Fruit fly (Drosophila melanogaster) whole organism, embryonic: ENCODE results near the gene CG43355.

Source experiments
- Awh ChIP-seq: fragments of 200-800 bp; sonication (Bioruptor generic); IDR thresholded peaks from 2 replicates; pipeline ENCODE4, ENCODE4 v1.3.6; 2022; ENCODE audit warnings: missing biosample characterization, missing genetic modification characterization
- CG11723 ChIP-seq: fragments of 200-800 bp; sonication (Bioruptor generic); optimal IDR thresholded peaks from 2 replicates; lab custom pipeline; 2017; ENCODE audit warnings: missing biosample characterization, mild to moderate bottlenecking, missing genetic modification characterization
- CG12219 ChIP-seq: fragments of 200-800 bp; sonication (Bioruptor generic); optimal IDR thresholded peaks from 3 replicates; lab custom pipeline; 2018; ENCODE audit warnings: missing biosample characterization, mild to moderate bottlenecking, missing genetic modification characterization
- CG12942 ChIP-seq: fragments of 200-800 bp; sonication (Bioruptor generic); optimal IDR thresholded peaks from 3 replicates; lab custom pipeline; 2016; ENCODE audit warnings: missing biosample characterization, missing genetic modification characterization
- CG1792 ChIP-seq: fragments of 200-800 bp; sonication (Bioruptor generic); optimal IDR thresholded peaks from 2 replicates; lab custom pipeline; 2016; ENCODE audit warnings: missing biosample characterization, missing genetic modification characterization
- CG18476 ChIP-seq: fragments of 200-800 bp; sonication (Bioruptor generic); optimal IDR thresholded peaks from 2 replicates; lab custom pipeline; 2016; ENCODE audit warnings: missing biosample characterization, mild to moderate bottlenecking, missing genetic modification characterization
- CG2129 ChIP-seq: fragments of 200-800 bp; sonication (Bioruptor generic); IDR thresholded peaks from 2 replicates; pipeline ENCODE4 v1.3.6; 2022; ENCODE audit warnings: missing biosample characterization, missing genetic modification characterization; ENCODE audit not compliant: partially characterized antibody
- CG32532 ChIP-seq: fragments of 200-800 bp; sonication (Bioruptor generic); IDR thresholded peaks from 2 replicates; pipeline ENCODE4 v1.3.6; 2022; ENCODE audit warnings: missing biosample characterization, missing genetic modification characterization
- CG33213 ChIP-seq: fragments of 200-800 bp; sonication (Bioruptor generic); optimal IDR thresholded peaks from 3 replicates; lab custom pipeline; 2016; ENCODE audit warnings: missing biosample characterization, missing genetic modification characterization
- CG42726 ChIP-seq: fragments of 200-800 bp; sonication (Bioruptor generic); IDR thresholded peaks from 2 replicates; pipeline ENCODE4 v1.3.6; 2022; ENCODE audit warnings: missing biosample characterization, missing genetic modification characterization; ENCODE audit not compliant: partially characterized antibody
- CG4360 ChIP-seq: fragments of 200-800 bp; sonication (Bioruptor generic); IDR thresholded peaks from 2 replicates; pipeline ENCODE4 v1.3.6; 2022; ENCODE audit warnings: missing biosample characterization, missing genetic modification characterization
- CG6654 ChIP-seq: fragments of 200-800 bp; sonication (Bioruptor generic); optimal IDR thresholded peaks from 2 replicates; lab custom pipeline; 2017; ENCODE audit warnings: missing biosample characterization, mild to moderate bottlenecking, missing genetic modification characterization
- CG7556 ChIP-seq: fragments of 200-800 bp; sonication (Bioruptor generic); optimal IDR thresholded peaks from 2 replicates; lab custom pipeline; 2017; ENCODE audit warnings: missing biosample characterization, mild to moderate bottlenecking, missing genetic modification characterization
- CG7786 ChIP-seq: fragments of 200-800 bp; sonication (Bioruptor generic); optimal IDR thresholded peaks from 2 replicates; lab custom pipeline; 2016; ENCODE audit warnings: missing biosample characterization, missing genetic modification characterization
- CG7987 ChIP-seq: fragments of 200-800 bp; sonication (Bioruptor generic); optimal IDR thresholded peaks from 2 replicates; lab custom pipeline; 2018; ENCODE audit warnings: missing biosample characterization, mild to moderate bottlenecking, missing genetic modification characterization, moderate library complexity
- CG8478 ChIP-seq: fragments of >200 bp; optimal IDR thresholded peaks from 2 replicates; lab custom pipeline; 2018
- Ets65A ChIP-seq: fragments of 200-800 bp; sonication (Bioruptor generic); peaks from one replicate; lab custom pipeline; 2016; ENCODE audit warnings: missing biosample characterization, missing genetic modification characterization
- HLH3B ChIP-seq: fragments of 200-800 bp; sonication (Bioruptor generic); IDR thresholded peaks from 2 replicates; pipeline ENCODE4 v1.3.6; 2022; ENCODE audit warnings: missing biosample characterization, missing genetic modification characterization
- Hr51 ChIP-seq, 2 experiments: fragments of 200-800 bp; sonication (Bioruptor generic); optimal IDR thresholded peaks; 2 replicates in 1 of 2; 3 replicates in 1 of 2; lab custom pipeline; 2016 to 2018; ENCODE audit warnings: missing biosample characterization in 2 of 2, missing genetic modification characterization in 2 of 2, mild to moderate bottlenecking in 1 of 2, moderate library complexity in 1 of 2
- Med ChIP-seq: fragments of 200-800 bp; sonication (Bioruptor generic); peaks from one replicate; lab custom pipeline; 2016; ENCODE audit warnings: missing biosample characterization, missing genetic modification characterization, mild to moderate bottlenecking, inconsistent platforms, moderate library complexity
- Meics ChIP-seq: fragments of 200-800 bp; sonication (Bioruptor generic); optimal IDR thresholded peaks from 2 replicates; lab custom pipeline; 2017; ENCODE audit warnings: missing biosample characterization, mild to moderate bottlenecking, missing genetic modification characterization
- Mrtf ChIP-seq: fragments of 200-800 bp; sonication (Bioruptor generic); IDR thresholded peaks from 3 replicates; pipeline ENCODE4 v1.3.6; 2022; ENCODE audit warnings: missing biosample characterization, missing genetic modification characterization
- NFAT ChIP-seq: fragments of 200-800 bp; sonication (Bioruptor generic); IDR thresholded peaks from 2 replicates; pipeline ENCODE4 v1.3.6; 2022; ENCODE audit warnings: missing biosample characterization, missing genetic modification characterization
- Oli ChIP-seq: fragments of 200-800 bp; sonication (Bioruptor generic); optimal IDR thresholded peaks from 2 replicates; lab custom pipeline; 2018; ENCODE audit warnings: missing biosample characterization, mild to moderate bottlenecking, missing genetic modification characterization, moderate library complexity
- Optix ChIP-seq: fragments of 200-800 bp; sonication (Bioruptor generic); IDR thresholded peaks from 3 replicates; pipeline ENCODE4 v1.3.6; 2022; ENCODE audit warnings: missing biosample characterization, missing genetic modification characterization
- Stat92E ChIP-seq, 3 experiments: fragments of >200 bp in 2 of 3; fragments of 200-800 bp in 1 of 3; sonication (Bioruptor generic) in 1 of 3; optimal IDR thresholded peaks; 2 replicates each; lab custom pipeline; 2017 to 2019; ENCODE audit warnings: missing biosample characterization in 3 of 3, missing genetic modification characterization in 3 of 3, mild to moderate bottlenecking in 1 of 3, moderate library complexity in 1 of 3
- Taf1 ChIP-seq: fragments of 200-800 bp; sonication (Bioruptor generic); IDR thresholded peaks from 2 replicates; pipeline ENCODE4 v1.3.6; 2022; ENCODE audit warnings: missing biosample characterization, missing genetic modification characterization
- Xbp1 ChIP-seq: fragments of 200-800 bp; sonication (Bioruptor generic); optimal IDR thresholded peaks from 3 replicates; lab custom pipeline; 2016; ENCODE audit warnings: missing biosample characterization, mild to moderate bottlenecking, missing genetic modification characterization
- al ChIP-seq: fragments of 200-800 bp; sonication (Bioruptor generic); IDR thresholded peaks from 2 replicates; pipeline ENCODE4 v1.3.6; 2022; ENCODE audit warnings: missing biosample characterization, missing genetic modification characterization
- cad ChIP-seq: fragments of >200 bp; optimal IDR thresholded peaks from 2 replicates; lab custom pipeline; 2017; ENCODE audit warnings: missing biosample characterization, missing genetic modification characterization
- crc ChIP-seq: fragments of 200-800 bp; sonication (Bioruptor generic); optimal IDR thresholded peaks from 2 replicates; lab custom pipeline; 2016; ENCODE audit warnings: missing biosample characterization, missing genetic modification characterization
- da ChIP-seq: fragments of 200-800 bp; sonication (Bioruptor generic); optimal IDR thresholded peaks from 2 replicates; lab custom pipeline; 2016; ENCODE audit warnings: missing biosample characterization, missing genetic modification characterization
- ewg ChIP-seq: fragments of 200-800 bp; sonication (Bioruptor generic); optimal IDR thresholded peaks from 3 replicates; lab custom pipeline; 2017; ENCODE audit warnings: mild to moderate bottlenecking, missing biosample characterization, missing genetic modification reagents, missing genetic modification characterization
- fd96Cb ChIP-seq: fragments of 200-800 bp; sonication (Bioruptor generic); optimal IDR thresholded peaks from 2 replicates; lab custom pipeline; 2018; ENCODE audit warnings: missing biosample characterization, mild to moderate bottlenecking, missing genetic modification characterization, moderate library complexity
- gem ChIP-seq: fragments of 200-800 bp; sonication (Bioruptor generic); optimal IDR thresholded peaks from 2 replicates; lab custom pipeline; 2019; ENCODE audit warnings: missing biosample characterization, mild to moderate bottlenecking, missing genetic modification characterization, moderate library complexity
- gsb ChIP-seq: fragments of 200-800 bp; sonication (Bioruptor generic); IDR thresholded peaks from 2 replicates; pipeline ENCODE4 v1.3.6; 2022; ENCODE audit warnings: missing biosample characterization, missing genetic modification characterization
- gsb-n ChIP-seq: fragments of 200-800 bp; sonication (Bioruptor generic); optimal IDR thresholded peaks from 3 replicates; lab custom pipeline; 2018; ENCODE audit warnings: missing biosample characterization, mild to moderate bottlenecking, missing genetic modification characterization
- gt ChIP-seq: fragments of 200-800 bp; sonication (Bioruptor generic); IDR thresholded peaks from 2 replicates; pipeline ENCODE4 v1.3.6; 2022; ENCODE audit warnings: missing biosample characterization, missing genetic modification characterization
- jigr1 ChIP-seq: fragments of 200-800 bp; sonication (Bioruptor generic); IDR thresholded peaks from 3 replicates; pipeline ENCODE4 v1.3.6; 2022; ENCODE audit warnings: missing biosample characterization, missing genetic modification characterization
- jing ChIP-seq: fragments of 200-800 bp; sonication (Bioruptor generic); optimal IDR thresholded peaks from 2 replicates; lab custom pipeline; 2018; ENCODE audit warnings: missing biosample characterization, mild to moderate bottlenecking, missing genetic modification characterization
- kay ChIP-seq: fragments of 200-800 bp; sonication (Bioruptor generic); optimal IDR thresholded peaks from 2 replicates; lab custom pipeline; 2016; ENCODE audit warnings: missing biosample characterization, missing genetic modification characterization
- klu ChIP-seq: fragments of 200-800 bp; sonication (Bioruptor generic); IDR thresholded peaks from 2 replicates; pipeline ENCODE4 v1.3.6; 2022; ENCODE audit warnings: missing biosample characterization, missing genetic modification characterization
- mld ChIP-seq: fragments of 200-800 bp; sonication (Bioruptor generic); IDR thresholded peaks from 3 replicates; pipeline ENCODE4 v1.3.6; 2022; ENCODE audit warnings: missing biosample characterization, missing genetic modification characterization; ENCODE audit not compliant: partially characterized antibody
- nom ChIP-seq: fragments of 200-800 bp; sonication (Bioruptor generic); optimal IDR thresholded peaks from 2 replicates; lab custom pipeline; 2017; ENCODE audit warnings: missing biosample characterization, missing genetic modification characterization, mild to moderate bottlenecking, moderate library complexity, missing genetic modification reagents
- oc ChIP-seq: fragments of 200-800 bp; sonication (Bioruptor generic); optimal IDR thresholded peaks from 2 replicates; lab custom pipeline; 2018; ENCODE audit warnings: missing biosample characterization, mild to moderate bottlenecking, missing genetic modification characterization, moderate library complexity
- peb ChIP-seq: fragments of 200-800 bp; sonication (Bioruptor generic); IDR thresholded peaks from 2 replicates; pipeline ENCODE4 v1.3.6; 2022; ENCODE audit warnings: missing biosample characterization, missing genetic modification characterization
- salm ChIP-seq: fragments of 200-800 bp; sonication (Bioruptor generic); optimal IDR thresholded peaks from 2 replicates; lab custom pipeline; 2018; ENCODE audit warnings: missing biosample characterization, mild to moderate bottlenecking, missing genetic modification characterization
- scrt ChIP-seq: fragments of 200-800 bp; sonication (Bioruptor generic); optimal IDR thresholded peaks from 2 replicates; lab custom pipeline; 2018; ENCODE audit warnings: missing biosample characterization, mild to moderate bottlenecking, missing genetic modification characterization, moderate library complexity
- sob ChIP-seq: fragments of 200-800 bp; sonication (Bioruptor generic); IDR thresholded peaks from 2 replicates; pipeline ENCODE4 v1.3.6; 2022; ENCODE audit warnings: missing biosample characterization, missing genetic modification characterization
- sr ChIP-seq: fragments of 200-800 bp; sonication (Bioruptor generic); IDR thresholded peaks from 3 replicates; pipeline ENCODE4 v1.3.6; 2022; ENCODE audit warnings: missing biosample characterization, missing genetic modification characterization
- tap ChIP-seq: fragments of 200-800 bp; optimal IDR thresholded peaks from 3 replicates; lab custom pipeline; 2019; ENCODE audit warnings: missing biosample characterization, mild to moderate bottlenecking, missing genetic modification characterization, moderate library complexity
- vvl ChIP-seq: fragments of 200-800 bp; sonication (Bioruptor generic); IDR thresholded peaks from 2 replicates; pipeline ENCODE4 v1.3.6; 2022; ENCODE audit warnings: missing biosample characterization, missing genetic modification characterization

CG43355 gene

dm6 chr2L:11447641-11448040 is 36.9 kb upstream of the CG43355 start (continued):
- no peak for TF ChIP-seq CG2129 (GFP tag; lab: Robert Waterston, UW)
- TF ChIP-seq Optix (GFP tag; lab: Robert Waterston, UW), result no peak
- TF ChIP-seq cad (GFP tag; lab: Kevin White, UChicago), result peak; percentile 5
- TF ChIP-seq jigr1 (GFP tag; lab: Robert Waterston, UW), result no peak
- TF ChIP-seq NFAT (GFP tag; lab: Robert Waterston, UW), result no peak
- TF ChIP-seq gsb-n (tag; lab: Kevin White, UChicago), result no peak
- no peak for TF ChIP-seq da (GFP tag; lab: Kevin White, UChicago)
- TF ChIP-seq CG7987 (GFP tag; lab: Kevin White, UChicago), result no peak
- TF ChIP-seq sob (GFP tag; lab: Robert Waterston, UW), result no peak
- TF ChIP-seq fd96Cb, result no peak
- TF ChIP-seq klu (GFP tag; lab: Robert Waterston, UW), result no peak
- no peak for TF ChIP-seq CG11723 (GFP tag; lab: Kevin White, UChicago)
- no peak for TF ChIP-seq Ets65A (GFP tag; lab: Kevin White, UChicago)
- TF ChIP-seq Hr51 (GFP tag; optimal IDR thresholded peaks at IDR 0.05; lab: Kevin White, UChicago), result no peak
- TF ChIP-seq Med (GFP tag; lab: Kevin White, UChicago), result peak; percentile 71
- peak; percentile 86 for TF ChIP-seq scrt (GFP tag; lab: Kevin White, UChicago)
- no peak for TF ChIP-seq Awh
- no peak for TF ChIP-seq CG6654 (GFP tag; lab: Kevin White, UChicago)
- TF ChIP-seq CG12219, result no peak
- TF ChIP-seq CG33213, result no peak
- no peak for TF ChIP-seq CG7786 (GFP tag; lab: Kevin White, UChicago)
- TF ChIP-seq crc (GFP tag; lab: Kevin White, UChicago), result no peak
- no peak for TF ChIP-seq Stat92E (GFP tag; optimal IDR thresholded peaks at IDR 0.05; lab: Kevin White, UChicago)
- peak; percentile 99 for TF ChIP-seq CG8478
- no peak for TF ChIP-seq Taf1 (GFP tag; lab: Robert Waterston, UW)
- TF ChIP-seq al (GFP tag; lab: Robert Waterston, UW), result no peak
- no peak for TF ChIP-seq gem (tag; lab: Kevin White, UChicago)
- no peak for TF ChIP-seq CG1792 (GFP tag; lab: Kevin White, UChicago)
- no peak for TF ChIP-seq Mrtf (GFP tag; lab: Robert Waterston, UW)
- no peak for TF ChIP-seq CG18476 (GFP tag; lab: Kevin White, UChicago)
- no peak for TF ChIP-seq mld (GFP tag; lab: Robert Waterston, UW)
- TF ChIP-seq ewg, result peak; percentile 61
- TF ChIP-seq CG7556 (GFP tag; lab: Kevin White, UChicago), result no peak
- TF ChIP-seq oc, result peak; percentile 73
- TF ChIP-seq tap (tag; lab: Kevin White, UChicago), result no peak
- TF ChIP-seq Meics, result no peak
- peak; percentile 43 for TF ChIP-seq jing (GFP tag; lab: Kevin White, UChicago)
- no peak for TF ChIP-seq peb
- no peak for TF ChIP-seq gt (GFP tag; lab: Robert Waterston, UW)
- TF ChIP-seq nom (GFP tag; lab: Kevin White, UChicago), result no peak
- peak; percentile 67; the same call in 2 of the 3 replicates for TF ChIP-seq sr (GFP tag; lab: Robert Waterston, UW)
- no peak for TF ChIP-seq CG12942
- TF ChIP-seq Xbp1 (GFP tag; lab: Kevin White, UChicago), result no peak
- no peak for TF ChIP-seq Oli (tag; lab: Kevin White, UChicago)
- TF ChIP-seq salm (tag; lab: Kevin White, UChicago), result peak; percentile 94
- TF ChIP-seq vvl, result no peak; the same call in 1 of the 2 replicates
- TF ChIP-seq HLH3B (GFP tag; lab: Robert Waterston, UW), result no peak
- peak; percentile 40; the same call in 1 of the 2 replicates for TF ChIP-seq CG32532 (GFP tag; lab: Robert Waterston, UW)
- TF ChIP-seq kay (GFP tag; lab: Kevin White, UChicago), result no peak
- TF ChIP-seq gsb (GFP tag; lab: Robert Waterston, UW), result no peak
- peak; percentile 99 for TF ChIP-seq CG4360 (GFP tag; lab: Robert Waterston, UW)
- no peak for TF ChIP-seq CG42726 (GFP tag; lab: Robert Waterston, UW)
